Fruit fly (Drosophila melanogaster): ENCODE measurements around the gene CG14408.

The CG14408 gene

DNA sequence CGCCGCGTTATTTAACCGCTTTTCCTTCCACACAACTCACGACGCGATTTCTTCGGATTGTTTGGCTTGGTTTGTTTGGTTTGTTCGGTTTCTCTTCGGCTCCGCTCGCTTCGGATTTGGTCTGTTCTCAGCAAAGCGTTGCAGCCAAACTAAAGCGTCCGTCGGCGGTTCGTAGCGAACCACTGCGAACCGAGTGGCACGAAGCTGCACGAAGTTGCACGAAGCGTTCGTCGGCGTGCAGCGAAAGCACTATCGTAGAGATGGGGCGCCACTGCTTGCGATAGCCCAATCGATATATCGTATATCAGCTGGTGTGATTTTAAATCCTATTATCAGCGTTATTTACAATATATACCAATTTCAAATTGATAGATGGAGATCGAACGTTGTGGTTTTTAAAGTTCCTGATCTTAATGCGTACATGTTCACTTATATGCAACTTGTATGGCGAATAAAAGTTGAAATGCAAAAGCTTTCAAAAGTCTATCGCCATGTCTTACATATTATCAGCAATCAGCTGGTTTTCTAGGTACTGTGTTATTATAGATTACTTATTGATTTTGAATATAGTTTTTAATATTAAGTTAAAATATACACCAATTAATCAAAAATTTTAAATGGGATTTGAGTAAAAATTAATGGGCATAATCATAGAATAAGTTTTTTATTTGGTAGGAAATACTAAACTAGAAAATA lies 5.8 kb downstream of the CG14408 start, which contains the start of gene rut (continued):
- peak; percentile 1 for TF ChIP-seq phol (tag; optimal IDR thresholded peaks at IDR 0.05)
- TF ChIP-seq Sry-β (GFP tag; optimal IDR thresholded peaks at IDR 0.05), result no peak
- TF ChIP-seq CG14860 (GFP tag; IDR thresholded peaks at IDR 0.05; ENCODE audit: partially characterized antibody), result peak; percentile 94
- TF ChIP-seq mld (GFP tag; IDR thresholded peaks at IDR 0.05; ENCODE audit: partially characterized antibody), result peak; percentile 93
- TF ChIP-seq CG32767 (GFP tag; IDR thresholded peaks at IDR 0.05), result no peak
- peak; percentile 95 for TF ChIP-seq vnd (GFP tag; IDR thresholded peaks at IDR 0.05; ENCODE audit: partially characterized antibody)
- TF ChIP-seq CG17328 (GFP tag; IDR thresholded peaks at IDR 0.05), result no peak
- TF ChIP-seq ERR (GFP tag; optimal IDR thresholded peaks at IDR 0.05), result no peak
- TF ChIP-seq mam (GFP tag; optimal IDR thresholded peaks at IDR 0.05), result peak; percentile 27
- TF ChIP-seq Antp (GFP tag; optimal IDR thresholded peaks at IDR 0.05), result peak; percentile 34
- 0 out of 3 replicates have a peak, but pooled peaks have one; percentile 10 for TF ChIP-seq Optix (GFP tag; IDR thresholded peaks at IDR 0.05)
- peak; percentile 96 for TF ChIP-seq Ets65A (GFP tag)
- 0 out of 2 replicates have a peak, but pooled peaks have one; percentile 26 for TF ChIP-seq stc (GFP tag; IDR thresholded peaks at IDR 0.05)
- TF ChIP-seq CG13624 (GFP tag; optimal IDR thresholded peaks at IDR 0.05), result peak; percentile 60
- peak; percentile 78 for TF ChIP-seq CG9932 (GFP tag; IDR thresholded peaks at IDR 0.05)
- TF ChIP-seq Atf3 (GFP tag; optimal IDR thresholded peaks at IDR 0.05), result no peak
- no peak for TF ChIP-seq CG4820 (GFP tag; optimal IDR thresholded peaks at IDR 0.05)
- TF ChIP-seq zen2 (GFP tag; IDR thresholded peaks at IDR 0.05; ENCODE audit: partially characterized antibody), result peak; percentile 87
- no peak for TF ChIP-seq Side (GFP tag; optimal IDR thresholded peaks at IDR 0.05)
- TF ChIP-seq Deaf1 (tag; optimal IDR thresholded peaks at IDR 0.05), result peak; percentile 99
- TF ChIP-seq Dref (GFP tag; IDR thresholded peaks at IDR 0.05), result peak; percentile 63
- peak; percentile 96 for TF ChIP-seq CG6791 (GFP tag; IDR thresholded peaks at IDR 0.05; ENCODE audit: partially characterized antibody)
- TF ChIP-seq CG7556 (GFP tag; optimal IDR thresholded peaks at IDR 0.05), result no peak
- no peak for TF ChIP-seq CG2199 (GFP tag; IDR thresholded peaks at IDR 0.05)
- TF ChIP-seq CG14050 (GFP tag; IDR thresholded peaks at IDR 0.05), result no peak
- no peak for TF ChIP-seq tin (GFP tag; optimal IDR thresholded peaks at IDR 0.05)
- no peak for TF ChIP-seq Lim3 (GFP tag; IDR thresholded peaks at IDR 0.05)
- peak; percentile 41 for TF ChIP-seq vvl (GFP tag; IDR thresholded peaks at IDR 0.05)
- no peak for TF ChIP-seq CG9437 (GFP tag; optimal IDR thresholded peaks at IDR 0.05)
- TF ChIP-seq jumu (GFP tag; optimal IDR thresholded peaks at IDR 0.05), result peak; percentile 18
- peak; percentile 4 for TF ChIP-seq nmo (GFP tag; optimal IDR thresholded peaks at IDR 0.05)
- no peak for TF ChIP-seq CG6813 (GFP tag; optimal IDR thresholded peaks at IDR 0.05)
- TF ChIP-seq Myb (GFP tag; optimal IDR thresholded peaks at IDR 0.05), result peak; percentile 67
- no peak for TF ChIP-seq CG13424 (tag; optimal IDR thresholded peaks at IDR 0.05)
- TF ChIP-seq MESR4 (GFP tag; optimal IDR thresholded peaks at IDR 0.05), result peak; percentile 4
- TF ChIP-seq lmd (GFP tag; IDR thresholded peaks at IDR 0.05), result no peak
- TF ChIP-seq Dad (GFP tag; optimal IDR thresholded peaks at IDR 0.05), result peak; percentile 5
- no peak for TF ChIP-seq lbe (GFP tag; optimal IDR thresholded peaks at IDR 0.05)
- no peak for TF ChIP-seq Mad (GFP tag; optimal IDR thresholded peaks at IDR 0.05)
- no peak for TF ChIP-seq da (GFP tag; optimal IDR thresholded peaks at IDR 0.05)
- peak; percentile 89 for TF ChIP-seq Med (GFP tag)
- peak; percentile 97 for TF ChIP-seq chinmo (GFP tag; IDR thresholded peaks at IDR 0.05; ENCODE audit: partially characterized antibody)
- peak; percentile 39; the same call in 1 of the 2 replicates for TF ChIP-seq CG11085 (GFP tag; IDR thresholded peaks at IDR 0.05)
- no peak for TF ChIP-seq Fer2 (tag; optimal IDR thresholded peaks at IDR 0.05)
- no peak for TF ChIP-seq Awh (GFP tag; IDR thresholded peaks at IDR 0.05)
- TF ChIP-seq Fer1 (GFP tag; optimal IDR thresholded peaks at IDR 0.05), result peak; percentile 17
- no peak for TF ChIP-seq CG8089 (GFP tag; optimal IDR thresholded peaks at IDR 0.05)
- TF ChIP-seq NK7.1 (GFP tag; optimal IDR thresholded peaks at IDR 0.05), result no peak
- TF ChIP-seq eyg (GFP tag; optimal IDR thresholded peaks at IDR 0.05), result no peak
- TF ChIP-seq CG10543 (GFP tag; optimal IDR thresholded peaks at IDR 0.05), result peak; percentile 55

Data from whole organism, embryonic.